Fruit fly (Drosophila melanogaster) whole organism: ENCODE data around the gene CG32388.

ENCODE experiments used
- CG8478 ChIP-seq: fragments of >200 bp; optimal IDR thresholded peaks from 2 replicates; lab custom pipeline; 2018; ENCODE audit warnings: inconsistent platforms
- Dll ChIP-seq: fragments of >200 bp; optimal IDR thresholded peaks from 2 replicates; lab custom pipeline; 2017
- psq ChIP-seq: fragments of >200 bp; optimal IDR thresholded peaks from 2 replicates; lab custom pipeline; 2017
- usp ChIP-seq: fragments of >200 bp; optimal IDR thresholded peaks from 2 replicates; lab custom pipeline; 2017; ENCODE audit warnings: missing biosample characterization, missing genetic modification characterization, mixed read lengths

- no peak for TF ChIP-seq CG8478 (lab: Kevin White, UChicago)
- no peak for TF ChIP-seq psq (lab: Kevin White, UChicago)
- no peak for TF ChIP-seq usp (GFP tag; lab: Kevin White, UChicago)
- TF ChIP-seq Dll (lab: Kevin White, UChicago), result no peak
Measured at dm6 chr3L:6961992-6962570, 22.3 kb downstream of the CG32388 start.
